Fruit fly (Drosophila melanogaster) whole organism, wandering third instar larva: Measurements from ENCODE around the gene Sox21a.

Source experiments
- CG9705 ChIP-seq: fragments of 200-800 bp; sonication (Bioruptor generic); optimal IDR thresholded peaks from 2 replicates; lab custom pipeline; 2018; ENCODE audit warnings: missing biosample characterization, mild to moderate bottlenecking, missing genetic modification characterization
- CrebA ChIP-seq: fragments of 200-800 bp; sonication (Bioruptor generic); optimal IDR thresholded peaks from 2 replicates; lab custom pipeline; 2016; ENCODE audit warnings: missing biosample characterization, mild to moderate bottlenecking, missing genetic modification characterization, borderline replicate concordance
- Dfd ChIP-seq: fragments of >200 bp; optimal IDR thresholded peaks from 2 replicates; lab custom pipeline; 2017; ENCODE audit warnings: missing biosample characterization, missing genetic modification characterization
- Myc ChIP-seq: fragments of >200 bp; optimal IDR thresholded peaks from 2 replicates; lab custom pipeline; 2017
- Vsx2 ChIP-seq: fragments of 200-300, 225-300 bp; sonication (Bioruptor generic); optimal IDR thresholded peaks from 2 replicates; lab custom pipeline; 2018; ENCODE audit warnings: missing biosample characterization, missing genetic modification characterization; ENCODE audit not compliant: partially characterized antibody
- psq ChIP-seq: fragments of 200-800 bp; sonication (Bioruptor generic); optimal IDR thresholded peaks from 3 replicates; lab custom pipeline; 2017; ENCODE audit warnings: missing biosample characterization, mild to moderate bottlenecking, missing genetic modification characterization, moderate library complexity
- rgr ChIP-seq: fragments of 200-800 bp; sonication (Bioruptor generic); optimal IDR thresholded peaks from 3 replicates; lab custom pipeline; 2016; ENCODE audit warnings: missing biosample characterization, mild to moderate bottlenecking, missing genetic modification characterization
- usp ChIP-seq: fragments of >200 bp; optimal IDR thresholded peaks from 2 replicates; lab custom pipeline; 2017; ENCODE audit warnings: missing biosample characterization, missing genetic modification characterization

- TF ChIP-seq CG9705 (GFP tag; lab: Kevin White, UChicago) (no peak), Dfd (no peak), Vsx2 (GFP tag; lab: Kevin White, UChicago) (no peak), Myc (no peak), rgr (GFP tag; lab: Kevin White, UChicago) (no peak), usp (GFP tag; lab: Kevin White, UChicago) (no peak), psq (GFP tag; lab: Kevin White, UChicago) (no peak), CrebA (no peak)
These were observed 28.7 kb downstream of the Sox21a start for dm6 chr3L:14079224-14079623.
